Fruit fly (Drosophila melanogaster) S2 (cell line): Measurements from ENCODE around the gene DIP2.

Experiments
- CG8478 ChIP-seq: fragments of >200 bp; optimal IDR thresholded peaks from 2 replicates; lab custom pipeline; 2018
- CTCF ChIP-seq, 2 experiments: fragments of >200 bp; optimal IDR thresholded peaks; 2 replicates each; lab custom pipeline; 2018

DNA sequence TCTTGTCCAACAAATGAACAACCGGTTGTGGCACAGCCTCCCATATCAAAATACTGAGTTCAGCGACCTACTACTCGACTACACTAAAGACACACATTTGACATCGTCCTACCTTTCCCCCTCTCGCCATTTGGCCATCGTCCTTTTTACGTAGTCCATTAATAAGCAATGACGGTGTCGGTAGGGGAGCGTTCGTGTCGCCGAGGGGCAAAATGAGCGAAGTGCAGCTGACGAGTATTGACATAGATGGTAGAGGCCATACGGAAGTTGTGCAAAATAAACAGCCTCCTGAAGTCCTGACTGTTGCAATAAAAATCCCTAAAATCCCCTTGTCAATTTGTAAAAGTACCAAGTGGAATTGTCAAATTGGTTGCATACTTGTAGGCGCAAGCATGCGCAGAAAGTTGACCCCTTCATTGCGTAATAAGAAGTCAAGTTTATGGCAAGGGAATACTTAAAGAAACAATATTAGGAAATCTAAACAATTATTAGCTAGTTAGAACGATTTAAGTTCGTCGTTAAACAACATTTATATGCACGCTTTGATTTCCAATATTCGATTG lies 33.9 kb upstream of the DIP2 start:
- TF ChIP-seq CG8478 (lab: Kevin White, UChicago) (no peak), CTCF (optimal IDR thresholded peaks at IDR 0.05; lab: Kevin White, UChicago) (no peak)
